Worm (Caenorhabditis elegans): ENCODE results near the gene W09G12.7.
"Not testable (repeated sequence)": the region's sequence is repeated elsewhere in the genome, so short reads cannot be mapped to it uniquely, and the experiment has no call there.

The W09G12.7 gene

DNA sequence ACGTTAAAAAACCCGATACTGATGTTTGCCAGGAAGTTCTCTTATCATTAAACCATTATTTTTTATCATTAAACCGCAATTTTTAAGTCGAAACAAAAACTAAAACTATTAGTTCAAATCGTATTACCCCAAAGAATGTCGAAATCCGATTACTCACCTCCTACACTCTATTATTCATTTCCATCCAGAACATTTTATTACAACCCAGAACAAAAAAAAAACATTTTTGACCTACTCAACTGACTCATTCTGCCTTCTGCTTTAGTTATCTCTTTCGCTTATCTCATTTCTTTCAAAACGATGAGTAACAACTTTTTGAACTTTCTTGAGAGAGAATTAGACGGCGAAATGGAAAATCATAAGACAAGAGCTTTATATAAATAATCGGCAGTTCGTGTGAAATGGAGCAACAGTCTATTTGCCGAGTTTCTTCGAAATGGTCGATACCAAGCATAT is at the start of gene W09G12.7:
TSS of gene W09G12.7 (plus strand) at position 406 of the 456 bp plus-strand sequence.
- TF ChIP-seq lin-15B (tag; optimal IDR thresholded peaks at IDR 0.05) (no peak), nhr-28 (tag; optimal IDR thresholded peaks at IDR 0.05) (peak; percentile 32), daf-16 (GFP tag; optimal IDR thresholded peaks at IDR 0.05) (no peak), daf-16 (tag; optimal IDR thresholded peaks at IDR 0.05) (peak; percentile 6), F26F4.8 (GFP tag; conservative IDR thresholded peaks at IDR 0.05) (no peak), nhr-77 (tag; optimal IDR thresholded peaks at IDR 0.05) (peak; percentile 47), dmd-6 (GFP tag; IDR thresholded peaks at IDR 0.05) (peak; percentile 67), gei-8 (GFP tag; optimal IDR thresholded peaks at IDR 0.05) (no peak), nhr-111 (GFP tag; optimal IDR thresholded peaks at IDR 0.05) (no peak), dve-1 (tag; optimal IDR thresholded peaks at IDR 0.05; ENCODE audit: insufficient read depth) (peak; percentile 41), nhr-41 (GFP tag; IDR thresholded peaks at IDR 0.05) (no peak), pqm-1 (tag; optimal IDR thresholded peaks at IDR 0.05) (peak; percentile 79)

DNA sequence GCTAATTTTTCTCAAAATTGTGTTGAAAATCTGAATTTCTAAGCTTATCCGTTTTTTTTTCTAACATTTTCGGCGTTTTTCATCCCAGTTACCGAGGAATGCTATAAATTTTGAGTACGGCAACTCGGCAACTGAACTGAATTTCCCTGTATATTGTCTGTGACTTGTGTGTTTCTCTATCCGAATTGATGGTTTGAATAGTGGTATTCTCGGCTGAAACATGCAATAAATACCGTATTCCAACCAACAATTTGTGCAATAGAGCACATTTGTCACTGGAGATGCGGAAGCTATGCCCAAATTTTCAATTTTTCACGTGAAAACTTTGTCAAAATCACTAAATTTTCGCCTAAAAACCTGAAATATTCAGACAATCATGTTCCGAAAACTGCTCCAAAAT is 46.6 kb upstream of the W09G12.7 start, which contains the start of gene rmif-2:
TSS of gene rmif-2 (plus strand) at position 301 of the 400 bp plus-strand sequence.
- TF ChIP-seq lin-39 (tag; optimal IDR thresholded peaks at IDR 0.05); hlh-30 (tag; optimal IDR thresholded peaks at IDR 0.05; ENCODE audit: insufficient read depth); F26F4.8 (GFP tag; conservative IDR thresholded peaks at IDR 0.05): not testable (repeated sequence)

DNA sequence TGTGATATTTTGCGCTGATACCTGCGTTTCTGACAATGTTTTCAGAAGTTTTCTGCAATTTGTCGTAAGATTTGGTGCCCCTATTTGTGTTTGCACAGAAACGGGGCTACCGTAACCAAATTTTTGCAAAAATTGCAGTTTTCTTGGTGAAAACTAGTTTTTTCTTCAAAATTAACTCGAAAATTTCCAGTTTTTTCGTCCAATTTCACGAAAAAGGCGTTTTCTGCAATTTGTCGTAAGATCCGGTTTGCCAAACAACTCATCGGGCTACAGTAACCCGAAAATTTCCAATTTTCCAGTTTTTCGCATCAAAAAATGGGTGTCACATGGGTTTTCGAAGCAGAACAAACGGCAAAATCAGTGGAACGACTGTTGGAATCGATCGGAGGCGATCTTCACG is 41.4 kb upstream of the W09G12.7 start, which contains the start of gene mdt-20:
TSS of gene mdt-20 (plus strand) at position 301 of the 400 bp plus-strand sequence.
- peak; percentile 63 for TF ChIP-seq aha-1 (tag)

DNA sequence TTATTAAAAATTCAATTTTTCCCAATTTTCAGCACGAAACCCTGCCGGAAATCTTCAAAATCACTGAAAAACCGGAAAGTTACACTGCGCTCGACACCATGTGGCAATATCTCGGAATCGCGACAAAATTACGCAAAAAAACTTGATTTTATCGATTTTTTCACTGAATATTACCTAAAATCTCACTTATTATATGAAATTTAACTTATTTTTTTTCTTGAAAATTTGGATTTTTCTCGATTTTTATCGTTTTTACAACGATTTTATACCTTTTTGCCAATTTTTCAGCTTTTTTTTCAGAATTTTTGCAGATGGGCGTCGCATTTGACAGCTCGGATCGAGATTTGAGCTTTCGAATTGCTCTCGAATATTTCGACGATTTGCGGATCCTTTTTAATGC is 36.1 kb upstream of the W09G12.7 start, which contains the start of gene spl-3:
TSS of gene spl-3 (plus strand) at position 301 of the 400 bp plus-strand sequence.
- TF ChIP-seq tra-1 (GFP tag; IDR thresholded peaks at IDR 0.05) (no peak), cey-2 (tag; optimal IDR thresholded peaks at IDR 0.05; ENCODE audit: borderline replicate concordance, insufficient read depth) (no peak), ces-1 (GFP tag; optimal IDR thresholded peaks at IDR 0.05) (no peak), T20F7.1 (GFP tag; optimal IDR thresholded peaks at IDR 0.05) (no peak), ceh-20 (GFP tag; IDR thresholded peaks at IDR 0.05) (no peak), dpl-1 (GFP tag; optimal IDR thresholded peaks at IDR 0.05) (no peak), nhr-25 (tag; optimal IDR thresholded peaks at IDR 0.05; ENCODE audit: borderline replicate concordance, insufficient read depth) (no peak), ceh-32 (tag; optimal IDR thresholded peaks at IDR 0.05; ENCODE audit: poor library complexity) (no peak), daf-19 (GFP tag; conservative IDR thresholded peaks at IDR 0.05) (no peak), lin-29 (GFP tag; IDR thresholded peaks at IDR 0.05) (no peak), F44E2.7 (GFP tag; IDR thresholded peaks at IDR 0.05) (no peak)

DNA sequence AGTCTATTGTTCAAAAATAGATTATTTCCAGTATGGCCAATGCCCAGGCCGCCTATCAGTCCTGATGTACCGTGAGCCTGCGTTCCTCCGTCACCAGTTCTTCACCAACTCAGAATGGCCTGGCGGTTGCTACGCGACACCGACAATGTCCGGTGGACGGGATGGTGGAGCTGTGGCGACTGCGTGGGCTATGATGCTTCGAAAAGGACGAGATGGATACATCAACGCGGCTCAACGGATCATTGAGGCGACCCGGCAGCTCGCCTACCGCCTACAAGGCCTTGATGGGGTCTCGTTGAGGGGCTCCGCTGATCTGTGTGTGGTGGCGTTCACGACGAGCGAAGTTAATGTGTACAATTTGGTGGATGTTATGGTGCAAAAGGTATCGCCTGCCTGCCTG is 29.4 kb upstream of the W09G12.7 start:
- TF ChIP-seq set-16 (GFP tag; IDR thresholded peaks at IDR 0.05), result peak; percentile 69
- no peak for TF ChIP-seq ama-1 (optimal IDR thresholded peaks at IDR 0.05)
- TF ChIP-seq egl-27 (tag; optimal IDR thresholded peaks at IDR 0.05), result no peak
- 0 out of 2 replicates have a peak, but pooled peaks have one; percentile 8 for TF ChIP-seq egl-43 (GFP tag; IDR thresholded peaks at IDR 0.05)
- TF ChIP-seq dmd-8 (GFP tag; IDR thresholded peaks at IDR 0.05), result 0 out of 2 replicates have a peak, but pooled peaks have one; percentile 27

DNA sequence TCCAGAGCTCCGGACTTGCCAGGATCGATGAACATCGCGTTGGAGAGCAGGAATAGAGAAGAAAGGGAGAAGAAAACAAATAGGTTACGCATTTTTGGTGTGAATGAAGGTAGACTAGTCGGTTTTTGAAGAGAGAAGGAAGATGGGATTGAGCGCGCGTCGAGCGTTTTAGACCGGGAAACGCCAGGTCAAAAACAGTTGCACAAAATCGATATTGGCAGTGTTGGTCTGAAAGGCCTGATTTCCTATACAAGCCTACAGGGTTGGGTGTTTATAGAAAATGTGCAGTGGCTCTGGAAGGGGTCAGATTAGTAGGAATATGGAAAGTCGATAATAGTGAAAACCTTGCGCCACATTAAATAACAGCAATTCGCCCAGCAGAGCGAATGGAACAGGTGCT is 24.0 kb upstream of the W09G12.7 start, which contains the start of gene dsl-2:
TSS of gene dsl-2 (minus strand) at position 101 of the 400 bp plus-strand sequence.
- no peak for TF ChIP-seq R02D3.7 (tag; optimal IDR thresholded peaks at IDR 0.05)
- TF ChIP-seq nhr-76 (tag; optimal IDR thresholded peaks at IDR 0.05), result no peak
- TF ChIP-seq zip-2 (tag; optimal IDR thresholded peaks at IDR 0.05), result no peak
- TF ChIP-seq set-16 (GFP tag; IDR thresholded peaks at IDR 0.05), result no peak
- no peak for TF ChIP-seq zip-11 (GFP tag; IDR thresholded peaks at IDR 0.05)
- no peak for TF ChIP-seq pqm-1 (tag; optimal IDR thresholded peaks at IDR 0.05)
- no peak for TF ChIP-seq lin-38 (GFP tag; IDR thresholded peaks at IDR 0.05)
- no peak for TF ChIP-seq zfp-3 (GFP tag; conservative IDR thresholded peaks at IDR 0.05)
- no peak for TF ChIP-seq lin-39 (tag; optimal IDR thresholded peaks at IDR 0.05)
- TF ChIP-seq saeg-2 (GFP tag; IDR thresholded peaks at IDR 0.05), result no peak
- TF ChIP-seq spr-3 (GFP tag; optimal IDR thresholded peaks at IDR 0.05), result no peak
- no peak for TF ChIP-seq daf-12 (tag; optimal IDR thresholded peaks at IDR 0.05)
